Fruit fly (Drosophila melanogaster): ENCODE data around the gene CG5850.

CG5850 gene

DNA sequence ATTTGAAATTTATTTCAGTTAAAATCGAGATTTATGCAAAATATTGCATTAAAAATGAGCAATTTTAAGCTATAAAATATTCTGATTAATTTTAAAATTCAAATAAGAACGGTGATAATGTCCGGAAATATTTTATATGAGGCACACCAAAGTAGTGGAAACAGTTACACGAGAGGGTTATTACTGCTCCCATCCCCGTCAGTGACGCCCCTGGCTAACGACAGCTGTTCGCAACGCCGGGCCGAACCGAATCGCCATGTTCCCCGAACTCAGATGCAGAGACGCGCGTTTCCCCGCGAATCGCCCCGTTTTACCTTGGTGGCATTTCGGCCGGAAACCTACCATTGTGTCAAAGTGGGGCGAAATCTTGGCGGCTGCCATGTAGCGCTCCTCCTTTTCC is 52.0 kb downstream of the CG5850 start:
- TF ChIP-seq CG4496 (GFP tag; IDR thresholded peaks at IDR 0.05) (peak; percentile 73), CG17806 (tag; optimal IDR thresholded peaks at IDR 0.05) (peak; percentile 5), CG8301 (tag; optimal IDR thresholded peaks at IDR 0.05) (peak; percentile 0), fd96Ca (GFP tag; IDR thresholded peaks at IDR 0.05) (peak; percentile 63; the same call in 2 of the 3 replicates), Snoo (tag; optimal IDR thresholded peaks at IDR 0.05) (peak; percentile 10), CG10348 (GFP tag; IDR thresholded peaks at IDR 0.05) (no peak), CG12605 (GFP tag; IDR thresholded peaks at IDR 0.05) (0 out of 2 replicates have a peak, but pooled peaks have one; percentile 17), EcR (GFP tag; optimal IDR thresholded peaks at IDR 0.05) (no peak), Ets98B (GFP tag; IDR thresholded peaks at IDR 0.05) (peak; percentile 76), rn (GFP tag; IDR thresholded peaks at IDR 0.05) (no peak), Pif1A (GFP tag; optimal IDR thresholded peaks at IDR 0.05) (peak; percentile 39), CG32121 (GFP tag; IDR thresholded peaks at IDR 0.05) (peak; percentile 50; the same call in 1 of the 2 replicates), CG14655 (GFP tag; optimal IDR thresholded peaks at IDR 0.05) (no peak)

Measured in whole organism, pupa.